Worm (Caenorhabditis elegans): ENCODE results near the gene ghi-1.

ghi-1 gene

DNA sequence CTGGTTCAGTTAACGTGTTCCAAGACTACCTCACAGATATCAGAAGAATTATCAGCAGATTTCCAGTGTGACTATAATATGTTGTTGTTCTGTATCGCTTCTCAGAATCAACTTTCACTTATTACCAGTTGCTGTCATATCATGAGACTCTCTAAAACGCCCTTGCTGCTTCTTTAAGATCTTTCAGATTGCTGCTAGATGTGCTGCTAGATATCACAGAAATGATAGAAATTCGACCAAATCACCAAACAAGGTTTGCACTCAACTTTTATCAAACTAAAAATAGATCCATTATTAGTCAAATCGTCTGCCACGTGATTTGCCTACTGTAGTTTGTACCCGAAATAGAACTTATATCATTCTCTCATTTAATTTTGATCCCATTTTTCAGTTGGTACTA is 2.0 kb upstream of the ghi-1 start:
- TF ChIP-seq W03F9.2 (tag; optimal IDR thresholded peaks at IDR 0.05) (no peak), dao-5 (tag; optimal IDR thresholded peaks at IDR 0.05) (no peak), him-1 (tag; optimal IDR thresholded peaks at IDR 0.05) (no peak)

DNA sequence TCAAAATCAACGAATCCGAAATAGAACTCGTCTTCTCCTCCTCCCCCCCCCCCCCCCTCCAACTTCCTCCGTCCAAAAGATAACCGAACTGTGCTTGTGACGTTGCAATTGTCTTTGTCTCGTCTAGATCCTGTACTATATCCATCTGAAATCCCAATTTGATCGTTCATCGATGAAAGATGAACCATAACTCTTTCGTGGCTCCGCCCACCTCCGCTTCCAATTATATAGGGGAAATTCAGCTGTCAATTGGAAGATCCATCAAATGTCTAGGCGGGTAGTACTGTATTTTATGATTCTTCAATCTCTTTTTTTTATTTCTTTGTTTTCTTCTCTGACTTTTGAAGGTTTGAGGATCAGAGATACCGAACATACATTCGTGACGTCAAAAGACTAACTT is 1.2 kb upstream of the ghi-1 start:
- TF ChIP-seq dao-5 (tag; optimal IDR thresholded peaks at IDR 0.05) (no peak), W03F9.2 (tag; optimal IDR thresholded peaks at IDR 0.05) (no peak), him-1 (tag; optimal IDR thresholded peaks at IDR 0.05) (no peak)

DNA sequence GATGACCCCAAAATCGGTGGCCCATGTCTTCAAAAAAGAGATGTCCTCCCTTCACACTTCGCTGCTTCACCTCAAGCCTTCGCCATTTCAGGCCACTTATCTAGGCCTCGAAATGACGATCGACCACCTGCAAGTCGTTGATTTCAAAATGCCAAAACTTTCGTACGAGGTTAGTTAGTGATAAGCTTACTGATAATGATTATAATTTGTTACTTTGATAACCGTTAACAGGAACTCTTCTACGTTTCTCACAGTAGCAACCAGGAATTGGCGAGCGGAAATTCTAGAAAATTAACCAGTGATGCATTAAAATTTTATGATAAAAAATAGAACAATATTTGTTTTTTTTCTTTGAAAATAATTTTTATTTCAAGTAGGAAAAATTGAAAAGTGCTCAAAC is 327 bp downstream of the ghi-1 start:
- no peak for TF ChIP-seq W03F9.2 (tag; optimal IDR thresholded peaks at IDR 0.05)
- no peak for TF ChIP-seq him-1 (tag; optimal IDR thresholded peaks at IDR 0.05)
- no peak for TF ChIP-seq dao-5 (tag; optimal IDR thresholded peaks at IDR 0.05)

DNA sequence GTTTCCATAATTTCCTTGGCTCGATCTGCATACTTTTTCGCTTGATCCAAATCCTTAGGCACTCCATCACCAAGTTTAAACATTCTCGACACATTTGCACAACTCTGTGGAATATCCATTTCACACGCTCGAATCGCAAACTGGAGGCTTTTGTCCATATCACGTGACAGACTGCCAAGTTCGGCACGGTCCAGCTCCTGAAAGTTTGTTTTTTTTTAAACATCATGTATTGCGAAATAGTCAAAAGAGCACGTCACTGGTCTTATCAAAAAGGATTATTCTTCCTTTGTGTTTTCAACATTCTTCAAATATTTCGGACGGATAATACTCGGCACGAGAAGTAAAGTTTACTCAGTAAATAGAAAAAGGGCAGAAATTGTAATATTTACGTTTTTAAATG is 2.7 kb downstream of the ghi-1 start:
- TF ChIP-seq W03F9.2 (tag; optimal IDR thresholded peaks at IDR 0.05) (no peak), him-1 (tag; optimal IDR thresholded peaks at IDR 0.05) (no peak), dao-5 (tag; optimal IDR thresholded peaks at IDR 0.05) (no peak)

DNA sequence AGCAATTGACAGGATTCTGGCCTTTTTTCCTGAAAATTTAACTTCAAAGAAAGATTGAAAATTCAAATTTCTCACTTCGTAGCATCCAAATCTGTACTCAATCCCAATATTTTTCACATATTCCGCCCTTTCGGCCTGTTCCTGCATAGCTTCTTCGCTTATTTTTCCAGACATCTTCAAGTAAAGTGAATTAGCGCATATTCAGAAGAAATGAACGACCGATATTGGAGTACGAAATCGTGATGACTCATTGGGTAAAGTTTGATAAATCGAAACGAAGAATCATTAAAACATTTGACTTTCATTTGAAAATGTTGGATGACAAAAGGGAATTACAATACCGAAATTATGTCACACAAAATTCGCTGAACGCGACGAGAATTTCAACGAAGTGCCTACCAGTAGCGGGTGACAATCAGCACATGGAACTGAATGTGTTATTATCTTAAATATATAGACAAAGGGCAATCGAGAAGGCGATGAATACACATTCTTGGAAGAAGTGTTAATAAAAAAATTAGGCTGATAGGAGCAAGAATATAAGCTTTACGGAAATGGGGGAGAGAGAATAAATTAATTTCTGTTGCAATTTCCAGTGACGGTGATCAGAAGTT is 4.5 kb downstream of the ghi-1 start, which contains the start of gene coa-7:
TSS of gene coa-7 (minus strand) at position 174 of the 614 bp plus-strand sequence.
- TF ChIP-seq W03F9.2 (tag; optimal IDR thresholded peaks at IDR 0.05): no peak
- no peak for TF ChIP-seq him-1 (tag; optimal IDR thresholded peaks at IDR 0.05)
- TF ChIP-seq dao-5 (tag; optimal IDR thresholded peaks at IDR 0.05): no peak

DNA sequence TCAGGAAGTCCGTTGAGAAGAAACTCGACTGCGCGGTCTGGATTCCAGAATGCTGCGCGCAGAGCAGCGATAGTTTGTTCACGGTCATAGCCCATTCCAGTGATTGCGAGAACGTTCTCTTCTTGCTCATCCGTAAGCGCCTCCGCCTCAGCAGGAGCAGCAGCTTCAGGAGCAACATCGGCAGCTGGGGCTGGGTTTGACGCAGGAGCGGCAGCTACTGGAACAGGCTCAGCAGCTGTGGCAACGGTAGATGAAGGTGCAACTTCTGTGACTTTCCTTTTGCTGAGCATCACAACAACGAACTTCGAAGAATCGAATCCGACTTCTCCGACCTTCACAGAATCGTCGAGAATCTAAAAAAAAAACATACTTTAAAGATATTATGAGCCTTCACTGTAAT is 5.6 kb downstream of the ghi-1 start:
- no peak for TF ChIP-seq dao-5 (tag; optimal IDR thresholded peaks at IDR 0.05)
- TF ChIP-seq W03F9.2 (tag; optimal IDR thresholded peaks at IDR 0.05): no peak
- TF ChIP-seq him-1 (tag; optimal IDR thresholded peaks at IDR 0.05): no peak

DNA sequence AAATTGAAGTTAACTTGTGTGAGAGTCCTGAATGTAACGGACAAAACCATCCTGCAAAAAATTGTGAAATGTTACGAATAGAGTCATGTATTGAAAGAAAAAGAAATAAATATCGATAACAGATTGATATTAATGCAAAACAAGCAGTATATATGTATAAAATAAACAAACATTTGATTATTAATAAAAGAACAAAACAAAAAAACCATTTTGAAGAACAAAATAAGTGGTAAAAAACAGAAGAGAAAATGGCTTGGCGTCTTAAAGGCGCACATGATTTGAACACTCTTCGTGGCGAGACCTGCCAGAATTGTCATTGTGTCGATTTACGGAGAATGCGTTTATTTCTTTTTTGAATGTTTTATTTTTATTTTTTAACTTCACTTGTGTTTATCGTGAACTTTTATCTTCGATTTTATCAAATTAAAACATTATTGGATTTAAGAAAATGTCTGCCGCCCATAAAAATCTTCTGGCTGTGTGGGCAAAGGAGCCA is 6.2 kb downstream of the ghi-1 start, which contains the start of the genes rad-23 and rpn-12:
TSS of gene rad-23 (minus strand) at position 51 of the 496 bp plus-strand sequence.
TSS of gene rpn-12 (plus strand) at position 446 of the 496 bp plus-strand sequence.
- peak; percentile 82 for TF ChIP-seq W03F9.2 (tag; optimal IDR thresholded peaks at IDR 0.05)
- no peak for TF ChIP-seq dao-5 (tag; optimal IDR thresholded peaks at IDR 0.05)
- no peak for TF ChIP-seq him-1 (tag; optimal IDR thresholded peaks at IDR 0.05)

DNA sequence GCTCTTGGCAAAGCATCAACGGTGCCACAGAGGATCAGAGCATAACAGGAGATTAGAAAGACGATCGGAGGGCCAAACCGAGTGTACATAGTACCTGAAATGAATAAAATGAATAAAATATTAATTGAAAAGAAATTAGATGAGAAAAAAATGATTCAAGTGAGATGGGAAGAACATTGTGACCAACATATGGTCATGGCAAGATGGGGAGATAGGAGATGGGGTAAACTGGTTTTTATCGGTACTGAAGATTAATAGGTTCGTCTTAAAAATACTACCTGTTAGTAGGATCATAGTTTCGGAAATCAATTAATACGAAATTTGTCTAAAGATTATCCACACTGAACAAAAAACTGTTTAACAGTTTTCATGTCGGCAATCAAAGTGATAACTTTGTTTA is 10.5 kb downstream of the ghi-1 start, which contains the start of gene nep-1:
TSS of gene nep-1 (minus strand) at position 101 of the 400 bp plus-strand sequence.
- TF ChIP-seq dao-5 (tag; optimal IDR thresholded peaks at IDR 0.05): no peak
- TF ChIP-seq him-1 (tag; optimal IDR thresholded peaks at IDR 0.05): no peak
- TF ChIP-seq W03F9.2 (tag; optimal IDR thresholded peaks at IDR 0.05): no peak

DNA sequence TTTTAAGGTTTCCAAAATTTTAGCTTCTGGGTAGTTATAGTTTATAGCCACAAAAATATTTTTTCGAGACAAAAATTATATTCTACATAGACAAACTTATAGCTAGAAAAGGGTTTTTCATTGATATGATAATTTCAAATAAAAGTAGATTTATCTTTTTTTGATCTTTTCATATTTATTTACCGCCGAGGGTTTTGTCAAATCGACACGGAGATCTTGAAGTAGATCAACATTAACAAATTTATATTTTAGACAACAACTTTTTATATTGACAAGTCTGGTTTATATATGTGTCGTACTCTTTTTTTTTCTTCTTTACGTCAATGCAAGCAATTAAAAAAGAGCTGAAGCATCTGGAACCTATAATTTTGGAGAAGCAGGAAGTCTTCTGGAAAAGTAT is 12.3 kb downstream of the ghi-1 start:
- no peak for TF ChIP-seq W03F9.2 (tag; optimal IDR thresholded peaks at IDR 0.05)
- no peak for TF ChIP-seq dao-5 (tag; optimal IDR thresholded peaks at IDR 0.05)
- no peak for TF ChIP-seq him-1 (tag; optimal IDR thresholded peaks at IDR 0.05)

DNA sequence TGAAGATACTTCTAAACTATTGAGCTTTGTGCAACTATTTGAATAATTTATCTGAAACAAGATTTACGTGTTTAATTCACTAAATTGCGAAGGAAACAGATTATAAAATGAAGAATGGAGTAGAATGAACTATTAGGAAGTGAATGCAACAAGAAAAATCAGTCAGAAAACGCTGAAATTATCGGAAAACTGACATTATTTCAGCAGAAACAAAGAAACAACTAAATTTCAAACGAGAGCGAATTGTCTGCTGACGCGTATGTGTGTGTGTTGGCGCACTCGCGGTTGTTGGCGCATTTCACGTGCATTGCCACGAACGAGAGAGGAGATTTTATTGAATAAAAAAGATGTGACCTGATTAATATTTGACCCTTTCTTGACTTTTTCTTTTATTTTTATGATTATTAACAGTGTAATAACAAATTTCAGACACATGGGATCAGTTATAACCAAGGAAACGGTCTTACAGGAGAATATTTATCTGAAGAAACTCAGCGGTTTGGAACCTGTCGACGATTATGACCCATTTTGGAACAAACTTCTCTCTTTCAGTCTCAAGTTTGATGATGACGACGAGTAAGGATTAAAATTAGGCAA is 29.4 kb downstream of the ghi-1 start, which contains the start of the genes trr-1 and C47D12.2:
TSS of gene trr-1 (minus strand) at position 51 of the 597 bp plus-strand sequence.
TSS of gene C47D12.2 (plus strand) at position 430 of the 597 bp plus-strand sequence.
- TF ChIP-seq dao-5 (tag; optimal IDR thresholded peaks at IDR 0.05) (no peak), W03F9.2 (tag; optimal IDR thresholded peaks at IDR 0.05) (no peak), him-1 (tag; optimal IDR thresholded peaks at IDR 0.05) (no peak)

DNA sequence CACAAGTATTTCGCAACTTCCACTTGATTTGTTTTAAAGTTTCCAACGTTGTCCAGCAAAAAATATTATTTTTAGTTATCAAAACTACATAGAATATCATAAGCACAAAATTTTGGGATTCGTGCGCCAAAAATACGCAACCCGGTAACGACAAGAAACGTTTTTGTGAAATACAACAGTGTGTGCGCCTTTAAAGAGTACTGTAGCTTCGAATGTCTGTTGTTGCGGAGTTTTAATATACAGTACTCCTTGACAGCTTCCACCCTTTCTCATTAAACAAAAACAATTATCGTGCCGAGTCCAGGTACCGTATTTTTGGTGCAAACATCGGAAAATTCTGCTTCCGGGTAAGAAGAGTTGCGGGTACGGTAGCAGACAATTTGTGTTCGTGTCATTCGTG is 33.7 kb downstream of the ghi-1 start:
- TF ChIP-seq W03F9.2 (tag; optimal IDR thresholded peaks at IDR 0.05) (no peak), him-1 (tag; optimal IDR thresholded peaks at IDR 0.05) (no peak), dao-5 (tag; optimal IDR thresholded peaks at IDR 0.05) (no peak)

DNA sequence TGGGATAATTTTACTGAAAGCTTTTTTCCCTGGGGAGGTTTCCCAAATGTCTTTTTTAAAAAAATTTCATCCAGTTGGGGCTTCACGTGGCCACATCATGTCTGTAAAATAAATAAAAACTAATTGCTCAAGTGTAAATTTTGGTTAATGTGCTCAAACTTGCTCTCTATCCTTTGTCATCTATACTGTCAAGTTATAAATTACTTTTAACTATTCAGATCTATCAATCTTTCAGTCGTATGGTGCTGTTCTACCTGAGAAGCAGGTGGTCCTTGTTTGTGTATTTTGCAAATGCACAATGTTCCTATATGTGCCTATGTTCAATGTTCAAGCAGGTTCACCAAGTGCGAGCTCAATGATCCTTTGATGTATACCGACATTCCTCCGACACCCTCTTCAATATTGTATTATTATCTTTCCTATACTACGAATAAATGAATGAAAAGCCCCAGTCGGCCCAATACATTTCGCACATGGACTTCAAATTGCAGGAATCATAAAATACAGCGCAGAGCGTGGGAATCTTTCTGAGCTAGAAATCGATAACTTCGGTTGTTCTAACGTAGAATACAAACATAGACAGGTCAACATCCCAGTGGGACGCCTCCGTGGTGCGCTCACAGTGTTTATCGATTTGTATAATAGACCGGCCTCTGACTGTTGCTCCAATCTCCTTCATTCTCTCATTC is 34.7 kb downstream of the ghi-1 start, which contains the start of the genes sfxn-1.4 and C47D12.4:
TSS of gene sfxn-1.4 (minus strand) at position 101 of the 689 bp plus-strand sequence.
TSS of gene C47D12.4 (plus strand) at position 639 of the 689 bp plus-strand sequence.
- TF ChIP-seq dao-5 (tag; optimal IDR thresholded peaks at IDR 0.05) (no peak), him-1 (tag; optimal IDR thresholded peaks at IDR 0.05) (no peak), W03F9.2 (tag; optimal IDR thresholded peaks at IDR 0.05) (no peak)

DNA sequence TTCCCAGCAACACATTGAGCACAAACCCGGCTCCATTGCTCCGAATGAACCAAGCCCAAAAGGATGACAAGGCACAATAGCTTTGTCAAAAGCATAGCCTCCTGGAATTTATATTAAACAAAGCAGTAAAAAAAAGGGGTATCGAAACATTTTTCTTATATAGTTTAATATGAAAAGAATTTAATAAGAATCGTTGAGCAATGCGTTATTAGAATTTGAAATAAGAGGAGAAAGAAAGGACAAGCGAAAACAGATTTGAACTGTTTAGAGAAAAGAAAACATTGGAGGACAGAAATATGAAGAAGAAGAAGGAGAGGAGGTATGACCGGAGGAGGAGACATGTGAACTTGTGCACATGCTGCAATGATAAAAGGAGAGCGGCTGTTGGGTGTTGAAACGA is 38.6 kb downstream of the ghi-1 start, which contains the start of gene C47D12.5:
TSS of gene C47D12.5 (minus strand) at position 101 of the 400 bp plus-strand sequence.
- no peak for TF ChIP-seq dao-5 (tag; optimal IDR thresholded peaks at IDR 0.05)
- no peak for TF ChIP-seq him-1 (tag; optimal IDR thresholded peaks at IDR 0.05)
- no peak for TF ChIP-seq W03F9.2 (tag; optimal IDR thresholded peaks at IDR 0.05)

Measured in whole organism, L4/young adult.